Fruit fly (Drosophila melanogaster) whole organism, wandering third instar larva: ENCODE data around the gene CG13082.

Source experiments
- GATAd ChIP-seq: sonication (Bioruptor generic); optimal IDR thresholded peaks from 2 replicates; lab custom pipeline; 2016; ENCODE audit warnings: missing biosample characterization, missing genetic modification characterization
- Hr78 ChIP-seq: fragments of >200 bp; optimal IDR thresholded peaks from 2 replicates; lab custom pipeline; 2017; ENCODE audit warnings: missing biosample characterization, missing genetic modification characterization
- Myc ChIP-seq: fragments of >200 bp; optimal IDR thresholded peaks from 2 replicates; lab custom pipeline; 2017
- OdsH ChIP-seq: fragments of 200-800 bp; sonication (Bioruptor generic); optimal IDR thresholded peaks from 2 replicates; lab custom pipeline; 2016; ENCODE audit warnings: missing biosample characterization, mild to moderate bottlenecking, missing genetic modification characterization
- br ChIP-seq: fragments of 200-800 bp; sonication (Bioruptor generic); optimal IDR thresholded peaks from 2 replicates; lab custom pipeline; 2016; ENCODE audit warnings: missing biosample characterization, missing genetic modification characterization
- brk ChIP-seq: fragments of 200-800 bp; sonication (Bioruptor generic); optimal IDR thresholded peaks from 2 replicates; lab custom pipeline; 2016; ENCODE audit warnings: missing biosample characterization, mild to moderate bottlenecking, missing genetic modification characterization
- dsf ChIP-seq: sonication (Bioruptor generic); optimal IDR thresholded peaks from 2 replicates; lab custom pipeline; 2016; ENCODE audit warnings: missing biosample characterization, missing genetic modification characterization, borderline replicate concordance
- lola ChIP-seq: fragments of >200 bp; optimal IDR thresholded peaks from 2 replicates; lab custom pipeline; 2017; ENCODE audit warnings: missing biosample characterization, missing genetic modification characterization
- pan ChIP-seq: fragments of >200 bp; optimal IDR thresholded peaks from 2 replicates; lab custom pipeline; 2017
- psq ChIP-seq: fragments of 200-800 bp; sonication (Bioruptor generic); optimal IDR thresholded peaks from 3 replicates; lab custom pipeline; 2017; ENCODE audit warnings: missing biosample characterization, mild to moderate bottlenecking, missing genetic modification characterization, moderate library complexity

DNA sequence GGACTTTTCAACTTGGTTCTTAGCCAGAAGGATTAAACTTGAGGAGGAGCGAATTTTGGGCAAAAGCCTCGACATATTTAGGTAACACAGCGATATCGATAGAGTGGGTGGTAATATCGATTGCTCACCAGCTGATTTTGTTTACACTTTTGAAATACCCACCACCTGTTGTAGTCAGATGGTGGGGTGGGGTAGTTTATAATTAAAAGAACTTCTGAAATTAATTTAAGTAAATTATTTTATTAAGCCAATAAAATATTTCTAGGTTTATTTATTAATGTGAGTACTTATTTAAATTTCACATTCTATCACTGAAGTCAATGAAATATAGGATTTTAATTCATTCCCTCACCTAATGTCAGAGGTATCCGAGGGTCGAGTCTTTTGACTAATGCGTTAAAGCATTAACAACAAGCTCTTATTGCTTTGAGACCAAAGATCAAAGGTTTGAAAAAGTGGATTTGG, 48.2 kb upstream of the CG13082 start, which contains the start of the genes CG10194 and CG18094:
- no peak for TF ChIP-seq dsf
- TF ChIP-seq lola (GFP tag; lab: Kevin White, UChicago), result no peak
- TF ChIP-seq br, result no peak
- TF ChIP-seq GATAd, result no peak
- TF ChIP-seq OdsH, result peak; percentile 74
- TF ChIP-seq psq (GFP tag; lab: Kevin White, UChicago), result peak; percentile 58
- no peak for TF ChIP-seq pan (lab: Kevin White, UChicago)
- no peak for TF ChIP-seq Myc (lab: Kevin White, UChicago)
- TF ChIP-seq brk, result no peak
- TF ChIP-seq Hr78 (GFP tag; lab: Kevin White, UChicago), result no peak
